Fruit fly (Drosophila melanogaster) whole organism: Measurements from ENCODE around the gene Tie.

Source experiments
- CG8478 ChIP-seq: fragments of >200 bp; optimal IDR thresholded peaks from 2 replicates; lab custom pipeline; 2018; ENCODE audit warnings: inconsistent platforms
- Dll ChIP-seq: fragments of >200 bp; optimal IDR thresholded peaks from 2 replicates; lab custom pipeline; 2017
- EcR ChIP-seq, 2 experiments: fragments of >200 bp; optimal IDR thresholded peaks; 2 replicates each; lab custom pipeline; 2017; ENCODE audit warnings: missing biosample characterization in 2 of 2, missing genetic modification characterization in 2 of 2, missing genetic modification reagents in 2 of 2
- pan ChIP-seq: fragments of >200 bp; optimal IDR thresholded peaks from 2 replicates; lab custom pipeline; 2017
- psq ChIP-seq: fragments of >200 bp; optimal IDR thresholded peaks from 2 replicates; lab custom pipeline; 2017
- usp ChIP-seq: fragments of >200 bp; optimal IDR thresholded peaks from 2 replicates; lab custom pipeline; 2017; ENCODE audit warnings: missing biosample characterization, missing genetic modification characterization, mixed read lengths

dm6 chr3L:4466530-4466929 is 65.4 kb downstream of the Tie start, which contains the start of gene CG32241:
- TF ChIP-seq psq (lab: Kevin White, UChicago), result no peak
- no peak for TF ChIP-seq pan
- no peak for TF ChIP-seq CG8478 (lab: Kevin White, UChicago)
- TF ChIP-seq usp, result no peak
- TF ChIP-seq Dll (lab: Kevin White, UChicago), result no peak
- no peak for TF ChIP-seq EcR (GFP tag; optimal IDR thresholded peaks at IDR 0.05; lab: Kevin White, UChicago)
